Fruit fly (Drosophila melanogaster) whole organism, pupa: ENCODE data around the gene Peritrophin-15b.

Source experiments
- CG10348 ChIP-seq: fragments of 200-800 bp; sonication (Bioruptor generic); IDR thresholded peaks from 2 replicates; pipeline ENCODE4 v1.3.6; 2022; ENCODE audit warnings: missing biosample characterization, missing genetic modification characterization
- CG12605 ChIP-seq: fragments of 200-800 bp; sonication (Bioruptor generic); IDR thresholded peaks from 2 replicates; pipeline ENCODE4 v1.3.6; 2022; ENCODE audit warnings: missing biosample characterization, missing genetic modification characterization
- CG13204 ChIP-seq: fragments of 200-800 bp; sonication (Bioruptor generic); optimal IDR thresholded peaks from 2 replicates; lab custom pipeline; 2018; ENCODE audit warnings: missing biosample characterization, mild to moderate bottlenecking, missing genetic modification characterization, moderate library complexity
- CG14655 ChIP-seq: fragments of 200-800 bp; sonication (Bioruptor generic); optimal IDR thresholded peaks from 3 replicates; lab custom pipeline; 2017; ENCODE audit warnings: mild to moderate bottlenecking, missing biosample characterization, missing genetic modification reagents, missing genetic modification characterization
- CG15710 ChIP-seq: fragments of 200-800 bp; sonication (Bioruptor generic); optimal IDR thresholded peaks from 2 replicates; lab custom pipeline; 2018; ENCODE audit warnings: missing biosample characterization, mild to moderate bottlenecking, missing genetic modification characterization, moderate library complexity
- CG17806 ChIP-seq: fragments of 200-800 bp; sonication (Bioruptor generic); optimal IDR thresholded peaks from 2 replicates; lab custom pipeline; 2018; ENCODE audit warnings: missing biosample characterization, mild to moderate bottlenecking, missing genetic modification characterization, moderate library complexity
- CG32121 ChIP-seq: fragments of 200-800 bp; sonication (Bioruptor generic); IDR thresholded peaks from 2 replicates; pipeline ENCODE4 v1.3.6; 2022; ENCODE audit warnings: missing biosample characterization, missing genetic modification characterization
- CG34367 ChIP-seq: fragments of 200-800 bp; sonication (Bioruptor generic); optimal IDR thresholded peaks from 2 replicates; lab custom pipeline; 2018; ENCODE audit warnings: missing biosample characterization, mild to moderate bottlenecking, missing genetic modification characterization
- CG4496 ChIP-seq: fragments of 200-800 bp; sonication (Bioruptor generic); IDR thresholded peaks from 3 replicates; pipeline ENCODE4 v1.3.6; 2022; ENCODE audit warnings: missing biosample characterization, missing genetic modification characterization
- CG8159 ChIP-seq: fragments of 200-800 bp; sonication (Bioruptor generic); optimal IDR thresholded peaks from 3 replicates; lab custom pipeline; 2018; ENCODE audit warnings: missing biosample characterization, mild to moderate bottlenecking, missing genetic modification characterization, moderate library complexity
- CG8301 ChIP-seq: fragments of 200-800 bp; sonication (Bioruptor generic); optimal IDR thresholded peaks from 2 replicates; lab custom pipeline; 2018; ENCODE audit warnings: missing biosample characterization, mild to moderate bottlenecking, missing genetic modification characterization
- CG9948 ChIP-seq: fragments of 200-800 bp; sonication (Bioruptor generic); optimal IDR thresholded peaks from 2 replicates; lab custom pipeline; 2018; ENCODE audit warnings: missing biosample characterization, mild to moderate bottlenecking, missing genetic modification characterization, moderate library complexity
- D1 ChIP-seq: fragments of 200-800 bp; sonication (Bioruptor generic); optimal IDR thresholded peaks from 2 replicates; lab custom pipeline; 2018; ENCODE audit warnings: missing biosample characterization, mild to moderate bottlenecking, missing genetic modification characterization, moderate library complexity
- EcR ChIP-seq: fragments of 200-800 bp; sonication (Bioruptor generic); optimal IDR thresholded peaks from 3 replicates; lab custom pipeline; 2019; ENCODE audit warnings: missing biosample characterization, missing genetic modification characterization, mild to moderate bottlenecking, moderate library complexity, missing genetic modification reagents
- Ets98B ChIP-seq: fragments of 200-800 bp; sonication (Bioruptor generic); IDR thresholded peaks from 2 replicates; pipeline ENCODE4 v1.3.6; 2022; ENCODE audit warnings: missing biosample characterization, missing genetic modification characterization
- Pif1A ChIP-seq: fragments of 200-800 bp; sonication (Bioruptor generic); optimal IDR thresholded peaks from 3 replicates; lab custom pipeline; 2016; ENCODE audit warnings: missing biosample characterization, missing genetic modification characterization
- Pif1B ChIP-seq: fragments of 200-800 bp; sonication (Bioruptor generic); optimal IDR thresholded peaks from 3 replicates; lab custom pipeline; 2016; ENCODE audit warnings: missing biosample characterization, missing genetic modification characterization
- Snoo ChIP-seq: fragments of 200-800 bp; sonication (Bioruptor generic); optimal IDR thresholded peaks from 3 replicates; lab custom pipeline; 2017; ENCODE audit warnings: missing biosample characterization, mild to moderate bottlenecking, missing genetic modification characterization, inconsistent platforms
- fd96Ca ChIP-seq: fragments of 200-800 bp; sonication (Bioruptor generic); IDR thresholded peaks from 3 replicates; pipeline ENCODE4 v1.3.6; 2022; ENCODE audit warnings: missing biosample characterization, missing genetic modification characterization
- gl ChIP-seq: fragments of 200-800 bp; sonication (Bioruptor generic); optimal IDR thresholded peaks from 2 replicates; lab custom pipeline; 2018; ENCODE audit warnings: missing biosample characterization, mild to moderate bottlenecking, missing genetic modification characterization
- rn ChIP-seq: fragments of 200-800 bp; sonication (Bioruptor generic); IDR thresholded peaks from 2 replicates; pipeline ENCODE4 v1.3.6; 2022; ENCODE audit warnings: missing biosample characterization, missing genetic modification characterization

Peritrophin-15b gene

dm6 chr2L:8421717-8422116 lies 27.0 kb upstream of the Peritrophin-15b start:
- TF ChIP-seq Snoo, result no peak
- TF ChIP-seq CG15710, result no peak
- no peak for TF ChIP-seq CG14655 (GFP tag; lab: Kevin White, UChicago)
- TF ChIP-seq, all 21 proteins: peak for 0

- TF ChIP-seq CG12605 (GFP tag; lab: Robert Waterston, UW) (peak; percentile 36; the same call in 1 of the 2 replicates), rn (GFP tag; lab: Robert Waterston, UW) (no peak), Snoo (no peak), CG8301 (tag; lab: Kevin White, UChicago) (peak; percentile 7), CG13204 (GFP tag; lab: Kevin White, UChicago) (peak; percentile 66), Pif1B (GFP tag; lab: Kevin White, UChicago) (peak; percentile 6), CG10348 (GFP tag; lab: Robert Waterston, UW) (no peak), CG14655 (GFP tag; lab: Kevin White, UChicago) (peak; percentile 22), CG15710 (peak; percentile 11), CG34367 (tag; lab: Kevin White, UChicago) (peak; percentile 43), Pif1A (GFP tag; lab: Kevin White, UChicago) (peak; percentile 47), EcR (GFP tag; lab: Kevin White, UChicago) (peak; percentile 31), CG8159 (tag; lab: Kevin White, UChicago) (peak; percentile 38), gl (tag; lab: Kevin White, UChicago) (peak; percentile 69), Ets98B (GFP tag; lab: Robert Waterston, UW) (no peak), CG32121 (GFP tag; lab: Robert Waterston, UW) (no peak), CG17806 (tag; lab: Kevin White, UChicago) (peak; percentile 24), fd96Ca (GFP tag; lab: Robert Waterston, UW) (no peak), CG4496 (GFP tag; lab: Robert Waterston, UW) (peak; percentile 57; the same call in 1 of the 3 replicates), CG9948 (no peak)
These were observed 25.7 kb upstream of the Peritrophin-15b start for dm6 chr2L:8420259-8420930.

dm6 chr2L:8419382-8419940 lies 24.7 kb upstream of the Peritrophin-15b start:
- TF ChIP-seq EcR (GFP tag; lab: Kevin White, UChicago) (peak; percentile 94), CG32121 (GFP tag; lab: Robert Waterston, UW) (no peak), fd96Ca (GFP tag; lab: Robert Waterston, UW) (no peak), gl (tag; lab: Kevin White, UChicago) (peak; percentile 58), CG8159 (tag; lab: Kevin White, UChicago) (no peak), CG10348 (GFP tag; lab: Robert Waterston, UW) (no peak), CG17806 (tag; lab: Kevin White, UChicago) (no peak), CG12605 (GFP tag; lab: Robert Waterston, UW) (0 out of 2 replicates have a peak, but pooled peaks have one; percentile 18), D1 (no peak), CG4496 (GFP tag; lab: Robert Waterston, UW) (peak; percentile 43; the same call in 1 of the 3 replicates), CG34367 (tag; lab: Kevin White, UChicago) (no peak), CG14655 (GFP tag; lab: Kevin White, UChicago) (peak; percentile 1), CG9948 (no peak), CG15710 (peak; percentile 28), rn (GFP tag; lab: Robert Waterston, UW) (no peak), Ets98B (GFP tag; lab: Robert Waterston, UW) (no peak), CG8301 (tag; lab: Kevin White, UChicago) (no peak), CG13204 (GFP tag; lab: Kevin White, UChicago) (peak; percentile 75), Pif1A (GFP tag; lab: Kevin White, UChicago) (no peak), Snoo (no peak), Pif1B (GFP tag; lab: Kevin White, UChicago) (no peak)

dm6 chr2L:8418113-8418885 lies 23.6 kb upstream of the Peritrophin-15b start:
- TF ChIP-seq CG13204 (GFP tag; lab: Kevin White, UChicago) (peak; percentile 18), gl (tag; lab: Kevin White, UChicago) (peak; percentile 44), fd96Ca (GFP tag; lab: Robert Waterston, UW) (no peak)
- TF ChIP-seq, all 21 proteins: peak for 2

- no peak for TF ChIP-seq EcR (GFP tag; lab: Kevin White, UChicago)
- no peak for TF ChIP-seq CG32121 (GFP tag; lab: Robert Waterston, UW)
- TF ChIP-seq CG8301 (tag; lab: Kevin White, UChicago), result no peak
- no peak for TF ChIP-seq Snoo
- TF ChIP-seq CG10348 (GFP tag; lab: Robert Waterston, UW), result no peak
- TF ChIP-seq fd96Ca (GFP tag; lab: Robert Waterston, UW), result no peak
- TF ChIP-seq gl (tag; lab: Kevin White, UChicago), result no peak
- no peak for TF ChIP-seq Pif1B (GFP tag; lab: Kevin White, UChicago)
- no peak for TF ChIP-seq CG34367 (tag; lab: Kevin White, UChicago)
- no peak for TF ChIP-seq CG9948
- no peak for TF ChIP-seq CG13204 (GFP tag; lab: Kevin White, UChicago)
- TF ChIP-seq CG4496 (GFP tag; lab: Robert Waterston, UW), result no peak
- no peak for TF ChIP-seq CG15710
- no peak for TF ChIP-seq CG8159 (tag; lab: Kevin White, UChicago)
- TF ChIP-seq CG14655 (GFP tag; lab: Kevin White, UChicago), result no peak
These were observed 22.8 kb upstream of the Peritrophin-15b start for dm6 chr2L:8417562-8417961.
